Fruit fly (Drosophila melanogaster): ENCODE measurements around the gene Psn.

The Psn gene

dm6 chr3L:20452813-20453682, 20.8 kb downstream of the Psn start, which contains the start of gene CG5199:
TSS of gene CG5199 (minus strand) at chr3L:20452864.
- no peak for TF ChIP-seq Dfd (GFP tag; optimal IDR thresholded peaks at IDR 0.05)
- TF ChIP-seq fru (GFP tag; optimal IDR thresholded peaks at IDR 0.05): peak; percentile 23
- TF ChIP-seq HLH106 (tag; optimal IDR thresholded peaks at IDR 0.05): peak; percentile 80
- peak; percentile 13 for TF ChIP-seq Hnf4 (GFP tag; optimal IDR thresholded peaks at IDR 0.05)
- TF ChIP-seq Abd-B (GFP tag; optimal IDR thresholded peaks at IDR 0.05): no peak
- TF ChIP-seq ey (GFP tag; optimal IDR thresholded peaks at IDR 0.05): peak; percentile 11
- TF ChIP-seq dmrt93B (GFP tag; optimal IDR thresholded peaks at IDR 0.05): peak; percentile 41
- TF ChIP-seq OdsH (GFP tag; optimal IDR thresholded peaks at IDR 0.05): peak; percentile 30
- TF ChIP-seq CG9705 (GFP tag; optimal IDR thresholded peaks at IDR 0.05): peak; percentile 4
- peak; percentile 44 for TF ChIP-seq rgr (GFP tag; optimal IDR thresholded peaks at IDR 0.05)
- TF ChIP-seq psq (GFP tag; optimal IDR thresholded peaks at IDR 0.05): peak; percentile 64
- peak; percentile 50 for TF ChIP-seq h (GFP tag; optimal IDR thresholded peaks at IDR 0.05)
- TF ChIP-seq Hr83 (GFP tag; optimal IDR thresholded peaks at IDR 0.05; ENCODE audit: poor library complexity, severe bottlenecking): peak; percentile 44
- no peak for TF ChIP-seq lola (GFP tag; optimal IDR thresholded peaks at IDR 0.05)
- peak in 1 of 2 experiments; percentile 74 for TF ChIP-seq foxo (GFP tag; optimal IDR thresholded peaks at IDR 0.05)
- peak; percentile 41 for TF ChIP-seq brk (GFP tag; optimal IDR thresholded peaks at IDR 0.05)
- TF ChIP-seq sage (GFP tag; optimal IDR thresholded peaks at IDR 0.05): peak; percentile 7
- no peak for TF ChIP-seq CG32264 (GFP tag; optimal IDR thresholded peaks at IDR 0.05)
- TF ChIP-seq Sp1 (GFP tag; optimal IDR thresholded peaks at IDR 0.05): peak; percentile 59
- TF ChIP-seq Myc (optimal IDR thresholded peaks at IDR 0.05): peak; percentile 26

dm6 chr3L:20460383-20460782, 28.1 kb downstream of the Psn start, which contains the start of gene mag:
TSS of gene mag (plus strand) at chr3L:20460683.
- TF ChIP-seq ey (GFP tag; optimal IDR thresholded peaks at IDR 0.05): no peak
- TF ChIP-seq dl (GFP tag; optimal IDR thresholded peaks at IDR 0.05; ENCODE audit: insufficient read depth in 1 of 2, partially characterized antibody in 2 of 2): no peak
- no peak for TF ChIP-seq N (GFP tag; optimal IDR thresholded peaks at IDR 0.05)
- no peak for TF ChIP-seq CrebA (GFP tag; optimal IDR thresholded peaks at IDR 0.05; ENCODE audit: borderline replicate concordance)
- TF ChIP-seq Vsx2 (GFP tag; optimal IDR thresholded peaks at IDR 0.05; ENCODE audit: partially characterized antibody): no peak
- no peak for TF ChIP-seq Hnf4 (GFP tag; optimal IDR thresholded peaks at IDR 0.05)
- no peak for TF ChIP-seq Sp1 (GFP tag; optimal IDR thresholded peaks at IDR 0.05)
- no peak for TF ChIP-seq Dfd (GFP tag; optimal IDR thresholded peaks at IDR 0.05)

DNA sequence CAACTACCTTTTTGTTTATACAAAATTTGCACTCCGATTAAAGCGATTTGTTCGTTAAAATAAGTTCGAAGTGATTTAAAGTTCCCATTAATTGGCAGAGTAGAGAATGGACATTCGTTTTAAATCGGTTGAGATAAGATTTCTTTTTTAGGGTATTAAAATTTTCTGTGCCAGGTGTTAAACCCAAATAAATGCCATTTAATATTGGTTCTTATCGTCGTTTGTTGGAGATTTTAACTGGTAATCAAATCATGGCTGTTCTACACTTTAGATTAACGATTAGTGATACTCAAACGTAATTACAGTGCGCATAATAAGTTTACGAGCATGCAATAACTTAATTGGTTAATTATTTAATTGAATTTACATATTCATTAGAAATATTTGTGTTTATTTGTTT, 30.1 kb downstream of the Psn start:
- TF ChIP-seq tai (GFP tag; optimal IDR thresholded peaks at IDR 0.05) (no peak), brk (GFP tag; optimal IDR thresholded peaks at IDR 0.05) (no peak), Rel (GFP tag; optimal IDR thresholded peaks at IDR 0.05) (no peak), Rel (tag; optimal IDR thresholded peaks at IDR 0.05) (no peak), Sp1 (GFP tag; optimal IDR thresholded peaks at IDR 0.05) (no peak), fru (GFP tag; optimal IDR thresholded peaks at IDR 0.05) (no peak), CG9705 (GFP tag; optimal IDR thresholded peaks at IDR 0.05) (no peak), CG32264 (GFP tag; optimal IDR thresholded peaks at IDR 0.05) (no peak), sage (GFP tag; optimal IDR thresholded peaks at IDR 0.05) (no peak), Hr78 (GFP tag; optimal IDR thresholded peaks at IDR 0.05) (no peak), N (GFP tag; optimal IDR thresholded peaks at IDR 0.05) (no peak), Jra (GFP tag; optimal IDR thresholded peaks at IDR 0.05) (no peak), Hnf4 (GFP tag; optimal IDR thresholded peaks at IDR 0.05) (no peak), dsf (GFP tag; optimal IDR thresholded peaks at IDR 0.05; ENCODE audit: borderline replicate concordance) (no peak), h (GFP tag; optimal IDR thresholded peaks at IDR 0.05) (no peak), foxo (GFP tag; optimal IDR thresholded peaks at IDR 0.05) (no peak), Dfd (GFP tag; optimal IDR thresholded peaks at IDR 0.05) (no peak)

dm6 chr3L:20464677-20465076, 32.4 kb downstream of the Psn start, which contains the start of gene atk:
TSS of gene atk (minus strand) at chr3L:20464862.
- no peak for TF ChIP-seq usp (GFP tag; optimal IDR thresholded peaks at IDR 0.05)
- TF ChIP-seq CrebA (GFP tag; optimal IDR thresholded peaks at IDR 0.05; ENCODE audit: borderline replicate concordance): no peak
- TF ChIP-seq lola (GFP tag; optimal IDR thresholded peaks at IDR 0.05): no peak
- no peak for TF ChIP-seq Vsx2 (GFP tag; optimal IDR thresholded peaks at IDR 0.05; ENCODE audit: partially characterized antibody)
- no peak for TF ChIP-seq Sp1 (GFP tag; optimal IDR thresholded peaks at IDR 0.05)
- TF ChIP-seq CG9705 (GFP tag; optimal IDR thresholded peaks at IDR 0.05): no peak
- no peak for TF ChIP-seq Jra (GFP tag; optimal IDR thresholded peaks at IDR 0.05)
- TF ChIP-seq brk (GFP tag; optimal IDR thresholded peaks at IDR 0.05): no peak
- TF ChIP-seq Dif (GFP tag; optimal IDR thresholded peaks at IDR 0.05; ENCODE audit: partially characterized antibody): no peak
- no peak for TF ChIP-seq Rel (GFP tag; optimal IDR thresholded peaks at IDR 0.05)
- TF ChIP-seq Rel (tag; optimal IDR thresholded peaks at IDR 0.05): no peak
- TF ChIP-seq psq (GFP tag; optimal IDR thresholded peaks at IDR 0.05): no peak
- no peak for TF ChIP-seq ey (GFP tag; optimal IDR thresholded peaks at IDR 0.05)
- TF ChIP-seq Mio (GFP tag; optimal IDR thresholded peaks at IDR 0.05): no peak
- TF ChIP-seq N (GFP tag; optimal IDR thresholded peaks at IDR 0.05): no peak
- TF ChIP-seq dl (GFP tag; optimal IDR thresholded peaks at IDR 0.05; ENCODE audit: insufficient read depth in 1 of 2, partially characterized antibody in 2 of 2): no peak
- no peak for TF ChIP-seq Hnf4 (GFP tag; optimal IDR thresholded peaks at IDR 0.05)
- no peak for TF ChIP-seq dmrt93B (GFP tag; optimal IDR thresholded peaks at IDR 0.05)
- TF ChIP-seq foxo (GFP tag; optimal IDR thresholded peaks at IDR 0.05): no peak
- no peak for TF ChIP-seq rgr (GFP tag; optimal IDR thresholded peaks at IDR 0.05)

Measured in whole organism, wandering third instar larva.